Worm (Caenorhabditis elegans): ENCODE measurements around the gene snf-3.

- TF ChIP-seq nhr-12 (tag; optimal IDR thresholded peaks at IDR 0.05) (no peak), lsy-2 (tag; optimal IDR thresholded peaks at IDR 0.05) (no peak), unc-62 (GFP tag; optimal IDR thresholded peaks at IDR 0.05) (no peak), elt-1 (tag; optimal IDR thresholded peaks at IDR 0.05) (no peak), lin-39 (tag; optimal IDR thresholded peaks at IDR 0.05) (no peak), nhr-129 (tag; optimal IDR thresholded peaks at IDR 0.05) (no peak), peb-1 (tag; optimal IDR thresholded peaks at IDR 0.05) (no peak), snpc-4 (tag; optimal IDR thresholded peaks at IDR 0.05) (no peak), ztf-11 (tag; optimal IDR thresholded peaks at IDR 0.05) (no peak), lin-13 (GFP tag; optimal IDR thresholded peaks at IDR 0.05) (no peak), nhr-25 (tag; optimal IDR thresholded peaks at IDR 0.05) (no peak)
Observed at ce11 chrII:1042227-1042626, 49.6 kb upstream of the snf-3 start, which contains the start of gene fbxb-41.
